Fruit fly (Drosophila melanogaster): Measurements from ENCODE around the gene Gbeta5.

Gene Gbeta5

DNA sequence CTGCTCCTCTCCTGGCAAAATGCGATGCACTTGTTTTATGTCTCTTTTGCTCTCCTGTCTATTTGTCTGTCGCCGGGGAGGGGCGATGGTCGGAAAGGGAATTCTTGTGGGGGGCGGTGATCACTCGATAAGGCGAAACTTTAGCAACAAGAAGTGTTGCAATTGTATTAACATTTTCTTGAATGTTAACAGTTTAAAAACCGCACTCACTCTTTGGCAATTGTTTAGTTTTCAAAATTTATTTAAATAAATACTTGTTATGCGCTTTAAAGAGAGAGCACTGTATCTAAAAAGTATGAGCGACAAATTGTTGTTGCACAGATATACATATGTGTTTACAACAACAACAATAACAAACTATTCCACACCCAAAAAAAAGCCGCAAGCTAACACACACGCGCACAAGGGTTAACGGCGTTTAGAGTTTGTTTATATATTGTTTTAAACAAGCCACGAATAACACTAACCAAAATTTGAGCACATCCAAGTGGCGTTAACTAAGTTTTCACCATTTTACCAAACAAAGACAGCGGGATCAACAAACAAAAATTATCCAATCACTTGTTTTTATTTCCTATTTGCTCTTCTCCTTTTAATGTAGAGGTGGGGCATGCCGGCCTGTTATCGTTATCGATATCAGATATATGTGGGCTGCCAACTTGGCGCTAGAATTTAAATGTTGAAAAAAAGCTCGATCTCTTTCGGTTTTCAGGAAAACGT lies 50.4 kb downstream of the Gbeta5 start, which contains the start of gene CG2258 (continued):
- peak; percentile 74 for TF ChIP-seq lz (GFP tag; optimal IDR thresholded peaks at IDR 0.05)
- TF ChIP-seq fkh (GFP tag; optimal IDR thresholded peaks at IDR 0.05): peak; percentile 89
- TF ChIP-seq dsx (GFP tag; optimal IDR thresholded peaks at IDR 0.05; ENCODE audit: poor library complexity, severe bottlenecking): peak; percentile 92
- TF ChIP-seq ss (GFP tag; optimal IDR thresholded peaks at IDR 0.05): peak; percentile 86 to 93
- peak; percentile 75 for TF ChIP-seq cyc (GFP tag; optimal IDR thresholded peaks at IDR 0.05)
- peak; percentile 60 for TF ChIP-seq Eip75B (GFP tag; optimal IDR thresholded peaks at IDR 0.05)
- peak; percentile 90 for TF ChIP-seq Sox14 (GFP tag; optimal IDR thresholded peaks at IDR 0.05)
- peak; percentile 90 for TF ChIP-seq achi (GFP tag; optimal IDR thresholded peaks at IDR 0.05)
- TF ChIP-seq Smox (GFP tag; optimal IDR thresholded peaks at IDR 0.05): no peak

DNA sequence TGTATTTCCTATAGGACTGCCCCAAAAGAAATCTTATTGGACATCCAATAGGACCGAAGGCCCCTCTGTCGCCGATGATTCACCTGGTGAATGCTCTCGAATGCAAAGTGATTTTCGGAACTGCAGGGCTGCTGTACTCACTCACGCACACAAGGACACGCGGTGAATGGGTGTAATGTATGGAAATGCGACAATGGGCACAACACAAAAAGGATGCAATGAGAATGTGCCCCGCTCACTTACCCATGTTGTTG lies 51.3 kb downstream of the Gbeta5 start:
- TF ChIP-seq CG7368 (GFP tag; optimal IDR thresholded peaks at IDR 0.05): no peak
- TF ChIP-seq CG11902 (GFP tag; optimal IDR thresholded peaks at IDR 0.05): no peak
- TF ChIP-seq CG6276 (GFP tag; optimal IDR thresholded peaks at IDR 0.05): no peak
- no peak for TF ChIP-seq eg (GFP tag; IDR thresholded peaks at IDR 0.05)
- TF ChIP-seq CG6808 (GFP tag; optimal IDR thresholded peaks at IDR 0.05): no peak
- TF ChIP-seq Sox15 (GFP tag; optimal IDR thresholded peaks at IDR 0.05): no peak
- no peak for TF ChIP-seq salr (GFP tag; optimal IDR thresholded peaks at IDR 0.05)
- no peak for TF ChIP-seq CG10669 (GFP tag; optimal IDR thresholded peaks at IDR 0.05)
- TF ChIP-seq CG32006 (GFP tag; optimal IDR thresholded peaks at IDR 0.05): no peak
- TF ChIP-seq Hr4 (GFP tag; optimal IDR thresholded peaks at IDR 0.05): no peak
